Worm (Caenorhabditis elegans) whole organism, dauer: ENCODE data around the gene mrpl-32.

Experiments used
- unc-62 ChIP-seq: sonication (generic microtip); optimal IDR thresholded peaks from 2 replicates; lab custom pipeline; 2017; ENCODE audit warnings: missing biosample characterization, missing genetic modification reagents, missing genetic modification characterization

The mrpl-32 gene

DNA sequence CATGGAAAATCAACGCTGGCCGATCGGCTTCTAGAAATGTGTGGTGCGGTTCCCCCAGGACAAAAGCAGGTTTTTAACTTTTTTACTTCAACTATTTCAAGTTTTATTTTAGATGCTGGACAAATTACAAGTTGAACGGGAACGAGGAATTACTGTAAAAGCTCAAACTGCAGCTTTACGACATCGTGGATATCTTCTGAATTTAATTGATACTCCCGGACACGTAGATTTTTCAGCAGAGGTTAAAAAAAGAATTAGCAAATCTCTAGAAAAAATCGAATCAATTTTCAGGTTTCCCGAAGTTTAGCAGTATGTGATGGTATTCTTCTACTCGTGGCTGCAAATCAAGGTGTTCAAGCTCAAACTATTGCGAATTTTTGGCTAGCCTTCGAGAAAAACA is 20.1 kb upstream of the mrpl-32 start:
- no peak for TF ChIP-seq unc-62

DNA sequence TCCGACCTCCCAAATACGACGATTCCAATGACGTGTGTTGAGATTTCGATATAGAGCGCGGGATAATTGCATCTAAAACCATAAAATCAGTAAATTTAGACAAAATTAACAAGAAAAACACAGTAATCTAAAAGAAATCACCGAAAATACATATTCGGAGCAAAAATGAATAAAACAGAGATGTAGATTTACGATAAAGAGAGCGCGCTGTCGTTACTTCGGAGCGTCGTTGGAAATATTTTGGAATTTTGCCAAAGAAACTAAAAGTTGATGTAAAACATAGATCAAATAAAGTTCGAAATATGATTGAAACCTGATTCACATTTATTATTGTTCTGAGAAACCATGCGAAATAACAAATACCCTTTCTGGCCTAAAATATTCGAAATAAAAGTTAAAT is 17.4 kb upstream of the mrpl-32 start, which contains the start of gene ZK1236.5:
ZK1236.5 (minus strand) TSS at position 72 of the 400 bp plus-strand sequence.
- no peak for TF ChIP-seq unc-62

DNA sequence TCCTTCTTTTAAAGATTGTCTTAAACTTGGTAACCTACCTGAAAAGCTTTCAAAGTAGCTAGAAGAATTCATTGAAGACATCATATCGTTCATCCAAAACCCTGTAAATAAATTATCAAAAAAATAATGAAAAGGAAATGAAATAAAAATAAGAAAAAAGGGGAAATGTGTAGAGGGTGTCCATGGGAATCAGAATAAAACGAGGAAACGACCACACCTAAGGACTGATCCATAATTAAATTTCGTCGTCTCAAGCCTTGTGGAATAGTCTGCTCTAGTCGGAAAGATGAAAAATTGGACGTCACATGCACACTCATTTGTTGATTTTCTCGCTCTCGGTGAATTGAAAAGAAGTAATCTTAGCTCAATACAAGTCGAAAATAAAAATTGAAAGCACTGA is 14.5 kb upstream of the mrpl-32 start, which contains the start of gene ZK1236.9:
ZK1236.9 (minus strand) TSS at position 101 of the 400 bp plus-strand sequence.
- no peak for TF ChIP-seq unc-62

DNA sequence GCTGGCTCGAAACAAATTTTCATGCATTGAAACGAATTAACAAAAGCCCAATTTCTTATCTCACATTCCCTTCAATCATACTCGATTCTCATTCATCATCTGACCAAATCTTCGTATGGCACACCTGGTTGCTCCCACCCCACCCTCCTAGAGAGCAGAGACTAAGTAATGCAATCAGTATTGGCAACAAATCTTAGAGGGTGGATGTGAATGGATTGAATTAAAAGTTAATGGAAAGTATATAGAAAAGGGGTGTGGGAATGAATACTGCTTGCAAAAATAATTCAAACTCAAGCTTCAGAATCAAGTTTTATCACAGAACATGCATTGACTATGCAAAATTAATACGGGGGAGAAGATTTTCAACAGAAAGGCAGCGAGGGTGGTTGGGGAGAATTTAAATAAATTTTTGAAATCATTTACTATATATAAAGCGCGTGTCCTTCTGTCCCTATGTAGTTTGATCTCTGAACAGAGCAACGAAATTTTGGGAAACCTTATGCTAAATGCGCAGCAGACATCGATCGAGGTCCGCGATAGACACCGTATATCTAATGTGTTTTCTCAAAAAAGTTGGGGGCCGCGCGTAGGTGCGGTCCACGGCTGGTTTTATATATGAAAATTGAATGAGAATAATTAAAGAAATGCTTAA is 11.7 kb upstream of the mrpl-32 start:
- no peak for TF ChIP-seq unc-62

DNA sequence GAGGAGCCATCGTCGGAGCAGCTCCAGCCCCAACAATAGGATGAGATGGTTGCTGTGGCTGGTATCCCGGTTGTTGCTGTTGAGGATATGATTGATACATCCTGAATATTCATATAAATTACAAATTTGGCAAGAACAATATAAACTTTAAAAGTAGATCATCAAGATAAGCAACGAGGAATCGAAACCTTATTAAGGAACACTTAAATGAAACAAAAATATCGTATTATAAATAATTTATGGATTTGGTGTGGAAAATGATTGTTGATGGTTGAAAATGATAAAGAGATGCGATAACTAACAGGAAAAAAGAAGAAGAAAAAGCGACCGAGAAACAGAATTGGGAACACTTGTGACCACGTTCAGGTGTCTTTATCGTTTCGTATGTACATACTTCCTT is 10.2 kb upstream of the mrpl-32 start, which contains the start of gene pqn-96:
pqn-96 (minus strand) TSS at position 101 of the 400 bp plus-strand sequence.
- TF ChIP-seq unc-62, result no peak

DNA sequence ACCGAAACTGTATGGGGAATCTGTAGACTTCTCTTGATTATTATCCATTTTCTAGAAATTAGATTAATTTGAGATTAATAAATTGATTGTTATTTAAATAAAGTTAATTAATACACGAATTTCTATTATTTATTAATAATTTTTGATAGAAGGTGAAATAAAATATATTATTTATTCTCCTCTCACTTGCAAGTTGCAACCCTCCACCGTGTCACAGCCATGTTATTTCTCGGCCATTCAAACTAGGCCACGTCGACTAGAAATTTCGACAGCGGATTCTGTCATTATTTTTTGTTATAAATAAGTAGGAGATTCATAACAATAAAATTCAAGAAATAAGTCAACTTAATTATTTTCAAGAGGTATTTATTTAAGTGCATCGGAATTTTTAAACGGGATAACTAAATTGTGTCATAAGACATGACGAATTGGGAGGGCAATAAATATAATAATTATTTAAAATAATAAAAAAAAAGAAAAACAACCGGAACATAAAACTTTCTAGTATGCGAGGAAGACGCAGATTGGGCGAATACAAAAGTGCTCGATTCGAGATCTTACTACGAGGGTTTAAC is 5.9 kb upstream of the mrpl-32 start, which contains the start of gene ufbp-1:
ufbp-1 (minus strand) TSS at position 51 of the 575 bp plus-strand sequence.
- TF ChIP-seq unc-62, result no peak

DNA sequence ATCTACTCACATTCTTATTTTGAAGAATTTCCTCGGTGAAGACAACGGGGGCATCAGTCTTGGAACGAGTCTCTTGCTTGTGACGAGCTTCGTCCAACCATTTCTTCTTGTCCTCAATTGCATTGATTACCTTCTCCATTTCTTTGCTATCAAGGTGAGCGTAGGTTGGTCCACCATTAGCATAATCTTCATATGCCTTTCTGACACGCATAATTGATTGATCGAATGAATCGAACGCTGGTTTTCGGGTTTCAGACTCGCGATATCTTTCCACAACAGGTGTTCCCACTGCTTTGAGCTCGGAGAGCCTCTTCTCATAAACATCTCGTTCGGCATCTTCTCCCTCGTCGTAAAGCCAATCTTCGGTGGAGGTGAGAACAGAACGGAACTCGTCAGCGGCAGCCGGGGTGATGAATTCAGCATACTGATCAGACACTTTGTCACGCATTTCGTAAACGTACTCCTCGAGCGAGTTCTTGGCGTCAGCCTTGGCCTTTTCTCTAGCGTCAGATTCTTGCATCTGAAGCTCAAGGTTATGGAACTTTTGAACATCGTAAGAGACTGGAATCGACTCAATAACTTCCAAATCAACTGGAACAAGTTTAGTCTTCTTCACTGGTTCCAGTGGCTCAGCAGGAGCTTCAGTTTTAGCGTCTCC is 5.0 kb upstream of the mrpl-32 start:
- TF ChIP-seq unc-62, result no peak

DNA sequence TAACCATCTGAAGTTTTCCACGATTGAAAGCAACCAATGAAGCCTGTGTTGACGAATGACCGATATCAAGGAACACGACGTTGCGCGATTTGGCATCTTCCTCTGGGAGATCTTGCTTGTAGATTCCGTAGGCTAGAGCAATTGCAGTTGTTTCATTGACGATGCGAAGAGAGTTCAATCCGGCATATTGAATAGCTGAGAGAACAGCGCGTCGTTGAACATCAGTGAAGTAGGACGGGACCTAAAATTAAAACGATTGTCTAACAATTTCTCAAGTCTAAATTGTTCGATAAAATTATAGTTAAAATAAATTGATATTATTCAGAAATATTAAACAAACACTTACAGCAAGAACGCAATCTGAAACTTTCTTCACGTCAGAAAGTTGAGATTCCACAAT is 3.5 kb upstream of the mrpl-32 start:
- TF ChIP-seq unc-62, result no peak

DNA sequence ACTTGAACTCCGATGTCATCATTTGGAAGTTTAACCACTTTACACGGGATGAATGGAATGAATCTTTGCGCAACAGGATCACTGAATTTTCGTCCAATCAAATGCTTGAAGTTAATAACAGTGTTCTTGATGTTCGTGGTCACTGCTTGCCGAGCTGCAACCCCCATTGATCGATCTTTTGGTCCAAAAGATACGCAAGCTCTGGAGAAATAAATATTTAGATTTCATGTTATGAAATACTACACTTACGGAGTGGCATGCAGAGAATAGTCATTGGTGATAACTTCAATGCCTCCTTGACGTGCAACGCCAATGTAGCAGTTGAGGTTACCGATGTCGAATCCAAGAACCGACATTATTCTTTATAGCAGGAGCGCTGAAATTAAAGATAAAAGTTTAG is 3.0 kb upstream of the mrpl-32 start, which contains the start of gene hsp-110:
hsp-110 (minus strand) TSS at position 376 of the 400 bp plus-strand sequence.
- TF ChIP-seq unc-62, result no peak

DNA sequence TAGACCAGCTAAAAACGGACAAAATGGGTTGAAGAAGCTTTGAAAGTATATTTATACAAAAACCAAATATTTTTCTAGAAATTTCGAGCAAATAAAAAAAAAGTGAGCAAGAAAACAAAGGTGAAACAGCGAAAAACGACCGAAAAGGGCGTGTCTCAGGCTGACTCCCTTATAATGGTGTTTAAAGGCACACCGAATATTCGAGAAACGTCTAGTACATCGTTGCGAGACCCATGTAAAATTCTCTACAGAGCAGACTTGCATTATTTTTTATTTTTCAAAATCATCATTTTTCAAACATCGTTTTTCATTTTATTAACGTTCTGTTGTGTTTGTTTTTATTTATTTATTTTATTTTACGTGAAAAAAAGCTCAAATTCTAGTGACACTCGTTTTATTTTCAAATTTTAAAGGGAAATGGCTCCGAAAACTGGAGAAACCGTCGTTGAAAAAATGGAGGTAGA is 2.6 kb upstream of the mrpl-32 start, which contains the start of gene rpn-3:
rpn-3 (plus strand) TSS at position 414 of the 464 bp plus-strand sequence.
- no peak for TF ChIP-seq unc-62

DNA sequence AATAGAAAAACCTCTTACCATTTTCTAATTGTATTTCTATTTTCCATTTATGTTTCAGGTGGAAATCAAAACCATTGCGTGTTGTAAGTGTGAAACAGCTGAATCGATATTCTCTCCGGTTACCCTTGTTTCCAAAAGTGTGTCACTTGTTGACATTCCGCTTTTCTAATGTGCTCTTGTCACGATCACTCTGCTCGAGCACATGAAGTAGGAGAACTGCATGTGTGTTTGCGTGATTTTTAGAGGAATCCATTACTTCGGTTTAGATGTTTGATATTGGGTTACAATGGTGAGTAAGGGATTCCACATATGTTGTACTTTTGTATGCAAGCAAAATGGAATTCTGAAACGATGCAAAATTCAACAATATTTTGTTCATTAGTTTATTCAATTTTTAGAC is 937 bp downstream of the mrpl-32 start:
- no peak for TF ChIP-seq unc-62

DNA sequence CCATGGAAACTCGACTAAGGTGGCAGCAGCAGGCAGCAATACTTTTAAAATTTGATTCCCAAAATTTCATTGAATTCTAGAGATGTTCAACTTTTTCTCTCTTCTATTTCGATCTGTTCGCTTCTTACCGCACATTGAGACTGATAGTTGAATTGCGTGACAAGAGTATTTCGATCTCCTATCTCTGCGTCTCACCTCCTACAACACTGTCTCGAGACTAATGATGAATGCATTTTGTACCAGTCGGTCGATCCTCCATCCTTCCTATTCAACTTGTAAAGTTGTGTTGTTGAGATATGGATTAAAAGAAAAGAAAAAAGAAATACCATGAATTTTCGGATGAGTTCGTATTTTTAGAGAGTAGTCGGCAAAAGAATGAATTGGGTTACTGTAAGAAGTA is 1.6 kb downstream of the mrpl-32 start:
- TF ChIP-seq unc-62, result no peak

DNA sequence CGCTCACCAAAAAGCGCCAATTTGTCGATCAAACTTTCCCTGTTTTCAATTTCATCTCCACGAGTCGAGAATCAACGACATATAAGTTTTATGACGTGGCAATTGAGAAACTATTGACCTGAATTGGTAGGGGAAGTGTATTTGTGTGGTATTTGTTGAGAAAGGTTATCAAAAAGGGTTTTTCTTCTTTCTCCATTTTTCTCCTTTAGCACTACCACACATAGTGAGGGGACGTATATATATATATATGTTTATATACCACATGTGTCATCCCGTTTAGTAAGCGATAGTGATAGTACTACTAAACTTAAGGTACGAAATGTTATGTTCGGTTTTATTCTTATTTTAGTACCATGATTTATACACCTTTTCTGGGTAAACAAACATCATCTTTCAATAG is 8.0 kb downstream of the mrpl-32 start:
- no peak for TF ChIP-seq unc-62

DNA sequence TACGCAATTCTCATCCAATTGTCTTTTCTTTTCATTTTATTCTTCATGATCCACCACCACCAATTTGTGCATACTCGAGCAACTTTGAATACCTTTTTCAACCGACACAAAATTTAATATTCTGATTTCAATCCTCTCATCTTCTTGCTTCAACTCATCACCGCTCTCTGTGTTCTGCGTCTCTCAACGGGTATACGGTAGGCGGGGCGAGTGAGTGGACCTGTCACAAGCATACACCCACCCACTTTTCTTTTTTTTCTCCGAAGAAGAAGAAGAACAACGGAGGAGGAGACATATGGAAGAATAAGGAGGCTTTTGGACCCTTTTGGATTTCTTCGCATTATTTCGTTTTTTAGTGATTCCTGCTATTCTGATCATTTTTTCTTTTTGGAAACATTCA is 11.9 kb downstream of the mrpl-32 start:
- TF ChIP-seq unc-62, result no peak

DNA sequence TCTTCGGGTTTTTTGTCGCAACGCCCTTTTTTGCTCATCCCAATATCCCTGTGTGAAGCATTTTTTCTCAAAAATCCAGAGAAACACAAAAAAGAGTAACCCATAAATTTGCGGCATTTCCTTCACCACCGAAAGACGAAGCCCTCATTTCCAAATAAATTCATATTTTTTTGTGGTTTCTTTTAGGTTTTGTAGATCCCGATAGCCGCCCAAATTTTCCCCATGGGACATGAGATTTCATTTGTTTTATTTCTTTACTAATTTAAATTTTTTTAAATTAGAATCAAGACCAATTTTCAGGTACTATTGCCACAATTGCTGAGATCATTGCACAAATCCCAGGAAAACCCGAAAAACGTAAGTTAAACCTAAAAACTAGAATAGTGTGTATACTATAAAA is 17.2 kb downstream of the mrpl-32 start, which contains the start of gene mig-39:
mig-39 (plus strand) TSS at position 301 of the 400 bp plus-strand sequence.
- no peak for TF ChIP-seq unc-62

DNA sequence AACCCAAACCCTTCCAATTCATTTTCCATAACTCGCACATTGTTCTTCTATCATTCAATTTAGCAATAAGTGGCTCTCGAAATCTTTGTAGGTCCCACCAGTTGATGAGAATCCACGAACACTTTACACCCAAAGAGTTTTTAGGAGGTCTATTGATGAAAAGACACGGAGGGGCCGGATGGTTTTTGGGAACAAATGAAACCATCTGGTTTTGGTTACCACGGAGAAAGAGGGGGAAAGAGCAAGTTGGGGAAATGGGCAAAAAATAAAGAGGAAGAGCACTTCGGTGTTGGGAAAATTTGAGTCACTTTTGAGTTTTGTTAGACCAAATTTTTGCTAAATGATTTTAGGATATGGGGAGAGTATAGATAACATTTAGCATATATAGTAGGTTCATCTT is 18.0 kb downstream of the mrpl-32 start:
- TF ChIP-seq unc-62, result no peak

DNA sequence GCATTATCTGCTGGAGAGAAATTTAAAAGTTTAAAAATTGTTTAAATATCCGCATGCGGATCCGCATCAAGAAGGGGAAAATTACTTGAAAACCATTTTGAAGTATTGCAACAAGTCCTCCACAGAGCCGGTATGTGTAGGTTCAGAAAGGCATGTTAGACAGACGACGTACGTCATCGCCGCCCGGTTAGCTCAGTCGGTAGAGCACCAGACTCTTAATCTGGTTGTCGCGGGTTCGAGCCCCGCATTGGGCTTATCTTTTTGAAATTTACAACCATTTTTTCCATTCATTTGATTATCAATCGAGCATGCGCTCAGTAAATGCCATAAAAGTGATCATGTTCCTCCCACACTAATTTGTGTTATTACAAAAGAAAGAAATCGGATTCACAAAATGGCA is 23.7 kb downstream of the mrpl-32 start:
- no peak for TF ChIP-seq unc-62
